Fruit fly (Drosophila melanogaster) whole organism, wandering third instar larva: ENCODE data around the gene TM9SF4.
A peak's percentile ranks its signal among the peaks of the same experiment; 100 is the strongest.

Experiments used
- CG9705 ChIP-seq: fragments of 200-800 bp; sonication (Bioruptor generic); optimal IDR thresholded peaks from 2 replicates; lab custom pipeline; 2018; ENCODE audit warnings: missing biosample characterization, mild to moderate bottlenecking, missing genetic modification characterization
- CrebA ChIP-seq: fragments of 200-800 bp; sonication (Bioruptor generic); optimal IDR thresholded peaks from 2 replicates; lab custom pipeline; 2016; ENCODE audit warnings: missing biosample characterization, mild to moderate bottlenecking, missing genetic modification characterization, borderline replicate concordance
- Dfd ChIP-seq: fragments of >200 bp; optimal IDR thresholded peaks from 2 replicates; lab custom pipeline; 2017; ENCODE audit warnings: missing biosample characterization, missing genetic modification characterization
- Dif ChIP-seq: fragments of 200-275, 200-300 bp; sonication (Bioruptor generic); optimal IDR thresholded peaks from 2 replicates; lab custom pipeline; 2018; ENCODE audit warnings: missing biosample characterization, missing genetic modification characterization; ENCODE audit not compliant: partially characterized antibody
- Hnf4 ChIP-seq: fragments of 200-800 bp; sonication (Bioruptor generic); optimal IDR thresholded peaks from 2 replicates; lab custom pipeline; 2016; ENCODE audit warnings: missing biosample characterization, mild to moderate bottlenecking, missing genetic modification characterization
- Hr78 ChIP-seq: fragments of >200 bp; optimal IDR thresholded peaks from 2 replicates; lab custom pipeline; 2017; ENCODE audit warnings: missing biosample characterization, missing genetic modification characterization
- Hr83 ChIP-seq: fragments of 200-300 bp; sonication (Bioruptor generic); optimal IDR thresholded peaks from 2 replicates; lab custom pipeline; 2016; ENCODE audit warnings: missing biosample characterization, mild to moderate bottlenecking, missing genetic modification characterization, moderate library complexity; ENCODE audit not compliant: poor library complexity, severe bottlenecking
- Jra ChIP-seq: sonication (Bioruptor generic); optimal IDR thresholded peaks from 2 replicates; lab custom pipeline; 2016; ENCODE audit warnings: missing biosample characterization, missing genetic modification characterization
- Myc ChIP-seq: fragments of >200 bp; optimal IDR thresholded peaks from 2 replicates; lab custom pipeline; 2017
- N ChIP-seq: fragments of >200 bp; optimal IDR thresholded peaks from 2 replicates; lab custom pipeline; 2018; ENCODE audit warnings: missing biosample characterization, missing external identifiers, missing genetic modification characterization
- Rel ChIP-seq, 2 experiments: fragments of 200-800 bp; sonication (Bioruptor generic) in 1 of 2; optimal IDR thresholded peaks; 2 replicates in 1 of 2; 3 replicates in 1 of 2; lab custom pipeline; 2016 to 2019; ENCODE audit warnings: mild to moderate bottlenecking in 2 of 2, missing biosample characterization in 2 of 2, missing genetic modification characterization in 2 of 2, moderate library complexity in 1 of 2
- Sp1 ChIP-seq: fragments of 200-800 bp; sonication (Bioruptor generic); optimal IDR thresholded peaks from 3 replicates; lab custom pipeline; 2019; ENCODE audit warnings: missing biosample characterization, mild to moderate bottlenecking, missing genetic modification characterization, moderate library complexity
- Vsx2 ChIP-seq: fragments of 200-300, 225-300 bp; sonication (Bioruptor generic); optimal IDR thresholded peaks from 2 replicates; lab custom pipeline; 2018; ENCODE audit warnings: missing biosample characterization, missing genetic modification characterization; ENCODE audit not compliant: partially characterized antibody
- br ChIP-seq: fragments of 200-800 bp; sonication (Bioruptor generic); optimal IDR thresholded peaks from 2 replicates; lab custom pipeline; 2016; ENCODE audit warnings: missing biosample characterization, missing genetic modification characterization
- brk ChIP-seq: fragments of 200-800 bp; sonication (Bioruptor generic); optimal IDR thresholded peaks from 2 replicates; lab custom pipeline; 2016; ENCODE audit warnings: missing biosample characterization, mild to moderate bottlenecking, missing genetic modification characterization
- dmrt93B ChIP-seq: fragments of 200-800 bp; sonication (Bioruptor generic); optimal IDR thresholded peaks from 2 replicates; lab custom pipeline; 2018; ENCODE audit warnings: missing biosample characterization, mild to moderate bottlenecking, missing genetic modification characterization
- dsf ChIP-seq: sonication (Bioruptor generic); optimal IDR thresholded peaks from 2 replicates; lab custom pipeline; 2016; ENCODE audit warnings: missing biosample characterization, missing genetic modification characterization, borderline replicate concordance
- ey ChIP-seq: fragments of 200-800 bp; sonication (Bioruptor generic); optimal IDR thresholded peaks from 2 replicates; lab custom pipeline; 2016; ENCODE audit warnings: missing biosample characterization, missing genetic modification characterization
- fru ChIP-seq: fragments of 200-800 bp; sonication (Bioruptor generic); optimal IDR thresholded peaks from 3 replicates; lab custom pipeline; 2016; ENCODE audit warnings: missing biosample characterization, mild to moderate bottlenecking, missing genetic modification characterization
- jim ChIP-seq: fragments of 175-275, 200-325 bp; sonication (Bioruptor generic); optimal IDR thresholded peaks from 2 replicates; lab custom pipeline; 2016; ENCODE audit warnings: missing biosample characterization, mild to moderate bottlenecking, missing genetic modification characterization
- lola ChIP-seq: fragments of >200 bp; optimal IDR thresholded peaks from 2 replicates; lab custom pipeline; 2017; ENCODE audit warnings: missing biosample characterization, missing genetic modification characterization
- pan ChIP-seq: fragments of >200 bp; optimal IDR thresholded peaks from 2 replicates; lab custom pipeline; 2017
- tai ChIP-seq: sonication (Bioruptor generic); optimal IDR thresholded peaks from 2 replicates; lab custom pipeline; 2016; ENCODE audit warnings: missing biosample characterization, missing genetic modification characterization
- usp ChIP-seq: fragments of >200 bp; optimal IDR thresholded peaks from 2 replicates; lab custom pipeline; 2017; ENCODE audit warnings: missing biosample characterization, missing genetic modification characterization

TM9SF4 gene

dm6 chr2L:13811323-13811722, 64.6 kb downstream of the TM9SF4 start, which contains the start of the genes Adat1 and CG16865:
Gene Adat1, minus strand, starts transcription at chr2L:13811474.
Gene CG16865, plus strand, starts transcription at chr2L:13811522.
- TF ChIP-seq Vsx2 (GFP tag; lab: Kevin White, UChicago) (no peak), usp (GFP tag; lab: Kevin White, UChicago) (no peak), Dfd (GFP tag; lab: Kevin White, UChicago) (no peak), jim (GFP tag; lab: Kevin White, UChicago) (no peak), lola (GFP tag; lab: Kevin White, UChicago) (no peak), Jra (GFP tag; lab: Kevin White, UChicago) (no peak), CrebA (GFP tag; lab: Kevin White, UChicago) (no peak), brk (no peak), CG9705 (GFP tag; lab: Kevin White, UChicago) (peak; percentile 15), Hr83 (GFP tag; lab: Kevin White, UChicago) (peak; percentile 21)

dm6 chr2L:13813156-13813555, 66.4 kb downstream of the TM9SF4 start, which contains the start of gene CG16888:
Gene CG16888, minus strand, starts transcription at chr2L:13813256.
- TF ChIP-seq lola (GFP tag; lab: Kevin White, UChicago) (no peak), br (no peak), Hnf4 (GFP tag; lab: Kevin White, UChicago) (no peak), Dfd (GFP tag; lab: Kevin White, UChicago) (no peak), Myc (lab: Kevin White, UChicago) (no peak), fru (GFP tag; lab: Kevin White, UChicago) (no peak), ey (no peak), pan (lab: Kevin White, UChicago) (no peak), dsf (no peak), Dif (no peak), dmrt93B (GFP tag; lab: Kevin White, UChicago) (no peak), tai (no peak), Sp1 (GFP tag; lab: Kevin White, UChicago) (no peak), Rel (GFP tag; optimal IDR thresholded peaks at IDR 0.05; lab: Kevin White, UChicago) (no peak), Rel (tag; optimal IDR thresholded peaks at IDR 0.05; lab: Kevin White, UChicago) (no peak)

dm6 chr2L:13813604-13814178, 66.9 kb downstream of the TM9SF4 start, which contains the start of gene Sos:
Gene Sos, plus strand, starts transcription at chr2L:13813816.
- TF ChIP-seq Rel (GFP tag; optimal IDR thresholded peaks at IDR 0.05; lab: Kevin White, UChicago) (no peak), Rel (tag; optimal IDR thresholded peaks at IDR 0.05; lab: Kevin White, UChicago) (peak; percentile 45), N (GFP tag; lab: Kevin White, UChicago) (no peak)

- TF ChIP-seq fru (GFP tag; lab: Kevin White, UChicago) (no peak), Rel (GFP tag; optimal IDR thresholded peaks at IDR 0.05; lab: Kevin White, UChicago) (no peak), Rel (tag; optimal IDR thresholded peaks at IDR 0.05; lab: Kevin White, UChicago) (peak; percentile 91)
Observed at dm6 chr2L:13820176-13820575, 73.4 kb downstream of the TM9SF4 start.

DNA sequence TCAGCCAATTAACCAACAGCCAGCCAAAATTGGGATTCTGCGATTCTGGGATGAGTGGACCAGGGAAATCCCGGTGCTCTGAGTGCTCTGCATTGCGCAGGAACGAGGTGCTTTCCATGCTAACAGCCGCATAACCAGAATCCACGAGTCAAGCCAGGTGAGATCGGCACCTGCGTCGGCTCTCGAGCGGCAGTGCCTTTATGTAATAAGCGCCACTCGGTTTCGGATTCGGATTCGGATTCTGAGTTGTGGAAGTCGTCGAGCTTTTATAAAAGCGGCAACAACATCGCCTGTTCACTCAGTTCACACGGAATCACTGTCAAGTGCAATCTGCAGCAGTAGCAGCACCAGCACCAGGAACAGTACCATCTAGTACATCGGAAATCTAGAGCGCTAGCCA, 74.2 kb downstream of the TM9SF4 start, which contains the start of gene b:
b (plus strand) TSS at position 301 of the 400 bp plus-strand sequence.
- TF ChIP-seq Hr78 (GFP tag; lab: Kevin White, UChicago) (no peak), lola (GFP tag; lab: Kevin White, UChicago) (no peak), fru (GFP tag; lab: Kevin White, UChicago) (no peak), CrebA (GFP tag; lab: Kevin White, UChicago) (no peak), Jra (GFP tag; lab: Kevin White, UChicago) (no peak), Vsx2 (GFP tag; lab: Kevin White, UChicago) (no peak), Rel (GFP tag; optimal IDR thresholded peaks at IDR 0.05; lab: Kevin White, UChicago) (no peak), Rel (tag; optimal IDR thresholded peaks at IDR 0.05; lab: Kevin White, UChicago) (peak; percentile 79)
